Worm (Caenorhabditis elegans): ENCODE results near the gene T06D8.2.

The T06D8.2 gene

ce11 chrII:11276879-11277278, 50.4 kb downstream of the T06D8.2 start:
- TF ChIP-seq rcor-1 (GFP tag; IDR thresholded peaks at IDR 0.05): no peak
- no peak for TF ChIP-seq lag-1 (GFP tag; IDR thresholded peaks at IDR 0.05)
- no peak for TF ChIP-seq B0336.3 (GFP tag; IDR thresholded peaks at IDR 0.05)
- no peak for TF ChIP-seq lsl-1 (GFP tag; optimal IDR thresholded peaks at IDR 0.05)
- no peak for TF ChIP-seq fkh-3 (tag; optimal IDR thresholded peaks at IDR 0.05)
- TF ChIP-seq Y95B8A.8 (GFP tag; IDR thresholded peaks at IDR 0.05): no peak
- TF ChIP-seq F33H1.4 (GFP tag; IDR thresholded peaks at IDR 0.05): no peak
- no peak for TF ChIP-seq madf-6 (GFP tag; IDR thresholded peaks at IDR 0.05)
- TF ChIP-seq attf-5 (GFP tag; optimal IDR thresholded peaks at IDR 0.05): no peak

ce11 chrII:11279971-11280370, 53.5 kb downstream of the T06D8.2 start:
- TF ChIP-seq zfh-2 (GFP tag; conservative IDR thresholded peaks at IDR 0.05) (0 out of 2 replicates have a peak, but pooled peaks have one; percentile 17), mcd-1 (GFP tag; IDR thresholded peaks at IDR 0.05) (no peak), nfyb-1 (GFP tag; IDR thresholded peaks at IDR 0.05) (peak; percentile 72), snpc-4 (GFP tag; optimal IDR thresholded peaks at IDR 0.05) (no peak), snpc-4 (tag; optimal IDR thresholded peaks at IDR 0.05) (no peak)

- no peak for TF ChIP-seq chd-7 (tag; optimal IDR thresholded peaks at IDR 0.05)
- no peak for TF ChIP-seq dpl-1 (GFP tag; optimal IDR thresholded peaks at IDR 0.05)
- no peak for TF ChIP-seq hmg-20 (GFP tag; IDR thresholded peaks at IDR 0.05)
- no peak for TF ChIP-seq dpff-1 (tag; optimal IDR thresholded peaks at IDR 0.05)
- no peak for TF ChIP-seq lin-26 (GFP tag; IDR thresholded peaks at IDR 0.05)
- TF ChIP-seq him-1 (tag; optimal IDR thresholded peaks at IDR 0.05): no peak
- no peak for TF ChIP-seq fkh-3 (tag; optimal IDR thresholded peaks at IDR 0.05)
- TF ChIP-seq madf-6 (GFP tag; IDR thresholded peaks at IDR 0.05): no peak
- TF ChIP-seq nhr-80 (tag; optimal IDR thresholded peaks at IDR 0.05): no peak
- TF ChIP-seq madf-3 (GFP tag; IDR thresholded peaks at IDR 0.05): no peak
- TF ChIP-seq lsl-1 (GFP tag; optimal IDR thresholded peaks at IDR 0.05): no peak
- no peak for TF ChIP-seq egrh-3 (GFP tag; IDR thresholded peaks at IDR 0.05)
- no peak for TF ChIP-seq ekl-4 (GFP tag; IDR thresholded peaks at IDR 0.05)
- no peak for TF ChIP-seq pha-4 (tag; optimal IDR thresholded peaks at IDR 0.05)
- no peak for TF ChIP-seq nhr-90 (tag; optimal IDR thresholded peaks at IDR 0.05)
- no peak for TF ChIP-seq ama-1 (optimal IDR thresholded peaks at IDR 0.05)
- no peak for TF ChIP-seq ama-1 (GFP tag; optimal IDR thresholded peaks at IDR 0.05)
- TF ChIP-seq nfya-1 (tag; optimal IDR thresholded peaks at IDR 0.05; ENCODE audit: borderline replicate concordance, insufficient read depth): no peak
- TF ChIP-seq hrde-1 (tag; optimal IDR thresholded peaks at IDR 0.05; ENCODE audit: borderline replicate concordance): no peak
- no peak for TF ChIP-seq ets-4 (GFP tag; optimal IDR thresholded peaks at IDR 0.05)
- TF ChIP-seq bed-1 (GFP tag; IDR thresholded peaks at IDR 0.05): no peak
These were observed 54.7 kb downstream of the T06D8.2 start for ce11 chrII:11281177-11281576.

ce11 chrII:11281666-11282065, 55.2 kb downstream of the T06D8.2 start, which contains the start of gene unc-130:
Gene unc-130, plus strand, starts transcription at chrII:11281966.
- TF ChIP-seq B0336.3 (GFP tag; IDR thresholded peaks at IDR 0.05) (no peak), snpc-4 (GFP tag; optimal IDR thresholded peaks at IDR 0.05) (no peak), snpc-4 (tag; optimal IDR thresholded peaks at IDR 0.05) (no peak), sptf-2 (GFP tag; optimal IDR thresholded peaks at IDR 0.05) (no peak), attf-3 (GFP tag; conservative IDR thresholded peaks at IDR 0.05) (no peak), ztf-26 (tag; optimal IDR thresholded peaks at IDR 0.05) (no peak), ztf-25 (GFP tag; IDR thresholded peaks at IDR 0.05) (no peak), lsl-1 (GFP tag; optimal IDR thresholded peaks at IDR 0.05) (no peak), tbx-9 (tag; optimal IDR thresholded peaks at IDR 0.05; ENCODE audit: borderline replicate concordance) (no peak), B0261.1 (tag; optimal IDR thresholded peaks at IDR 0.05) (no peak), lir-1 (GFP tag; conservative IDR thresholded peaks at IDR 0.05) (no peak), ztf-18 (tag; optimal IDR thresholded peaks at IDR 0.05) (no peak), attf-5 (GFP tag; optimal IDR thresholded peaks at IDR 0.05) (no peak), madf-10 (tag; optimal IDR thresholded peaks at IDR 0.05) (no peak), athp-1 (tag; optimal IDR thresholded peaks at IDR 0.05) (no peak)

Data from whole organism, young adult.